Fruit fly (Drosophila melanogaster) whole organism, wandering third instar larva: ENCODE data around the gene CG14551.
A peak's percentile ranks its signal among the peaks of the same experiment; 100 is the strongest.

Experiments
- Abd-B ChIP-seq: fragments of >200 bp; optimal IDR thresholded peaks from 2 replicates; lab custom pipeline; 2017; ENCODE audit warnings: missing biosample characterization, missing genetic modification characterization
- CG32264 ChIP-seq: fragments of 200-800 bp; sonication (Bioruptor generic); optimal IDR thresholded peaks from 2 replicates; lab custom pipeline; 2016; ENCODE audit warnings: missing biosample characterization, missing genetic modification characterization
- CG9705 ChIP-seq: fragments of 200-800 bp; sonication (Bioruptor generic); optimal IDR thresholded peaks from 2 replicates; lab custom pipeline; 2018; ENCODE audit warnings: missing biosample characterization, mild to moderate bottlenecking, missing genetic modification characterization
- CrebA ChIP-seq: fragments of 200-800 bp; sonication (Bioruptor generic); optimal IDR thresholded peaks from 2 replicates; lab custom pipeline; 2016; ENCODE audit warnings: missing biosample characterization, mild to moderate bottlenecking, missing genetic modification characterization, borderline replicate concordance
- Dfd ChIP-seq: fragments of >200 bp; optimal IDR thresholded peaks from 2 replicates; lab custom pipeline; 2017; ENCODE audit warnings: missing biosample characterization, missing genetic modification characterization
- Dif ChIP-seq: fragments of 200-275, 200-300 bp; sonication (Bioruptor generic); optimal IDR thresholded peaks from 2 replicates; lab custom pipeline; 2018; ENCODE audit warnings: missing biosample characterization, missing genetic modification characterization; ENCODE audit not compliant: partially characterized antibody
- GATAd ChIP-seq: sonication (Bioruptor generic); optimal IDR thresholded peaks from 2 replicates; lab custom pipeline; 2016; ENCODE audit warnings: missing biosample characterization, missing genetic modification characterization
- HLH106 ChIP-seq: fragments of 200-800 bp; optimal IDR thresholded peaks from 3 replicates; lab custom pipeline; 2019; ENCODE audit warnings: missing biosample characterization, mild to moderate bottlenecking, missing genetic modification characterization, moderate library complexity
- Hnf4 ChIP-seq: fragments of 200-800 bp; sonication (Bioruptor generic); optimal IDR thresholded peaks from 2 replicates; lab custom pipeline; 2016; ENCODE audit warnings: missing biosample characterization, mild to moderate bottlenecking, missing genetic modification characterization
- Hr78 ChIP-seq: fragments of >200 bp; optimal IDR thresholded peaks from 2 replicates; lab custom pipeline; 2017; ENCODE audit warnings: missing biosample characterization, missing genetic modification characterization
- Hr83 ChIP-seq: fragments of 200-300 bp; sonication (Bioruptor generic); optimal IDR thresholded peaks from 2 replicates; lab custom pipeline; 2016; ENCODE audit warnings: missing biosample characterization, mild to moderate bottlenecking, missing genetic modification characterization, moderate library complexity; ENCODE audit not compliant: poor library complexity, severe bottlenecking
- Jra ChIP-seq: sonication (Bioruptor generic); optimal IDR thresholded peaks from 2 replicates; lab custom pipeline; 2016; ENCODE audit warnings: missing biosample characterization, missing genetic modification characterization
- Mio ChIP-seq: sonication (Bioruptor generic); optimal IDR thresholded peaks from 2 replicates; lab custom pipeline; 2016; ENCODE audit warnings: missing biosample characterization, missing genetic modification characterization
- Myc ChIP-seq: fragments of >200 bp; optimal IDR thresholded peaks from 2 replicates; lab custom pipeline; 2017
- N ChIP-seq: fragments of >200 bp; optimal IDR thresholded peaks from 2 replicates; lab custom pipeline; 2018; ENCODE audit warnings: missing biosample characterization, missing external identifiers, missing genetic modification characterization
- OdsH ChIP-seq: fragments of 200-800 bp; sonication (Bioruptor generic); optimal IDR thresholded peaks from 2 replicates; lab custom pipeline; 2016; ENCODE audit warnings: missing biosample characterization, mild to moderate bottlenecking, missing genetic modification characterization
- Rel ChIP-seq, 2 experiments: fragments of 200-800 bp; sonication (Bioruptor generic) in 1 of 2; optimal IDR thresholded peaks; 2 replicates in 1 of 2; 3 replicates in 1 of 2; lab custom pipeline; 2016 to 2019; ENCODE audit warnings: mild to moderate bottlenecking in 2 of 2, missing biosample characterization in 2 of 2, missing genetic modification characterization in 2 of 2, moderate library complexity in 1 of 2
- Sp1 ChIP-seq: fragments of 200-800 bp; sonication (Bioruptor generic); optimal IDR thresholded peaks from 3 replicates; lab custom pipeline; 2019; ENCODE audit warnings: missing biosample characterization, mild to moderate bottlenecking, missing genetic modification characterization, moderate library complexity
- Vsx2 ChIP-seq: fragments of 200-300, 225-300 bp; sonication (Bioruptor generic); optimal IDR thresholded peaks from 2 replicates; lab custom pipeline; 2018; ENCODE audit warnings: missing biosample characterization, missing genetic modification characterization; ENCODE audit not compliant: partially characterized antibody
- br ChIP-seq: fragments of 200-800 bp; sonication (Bioruptor generic); optimal IDR thresholded peaks from 2 replicates; lab custom pipeline; 2016; ENCODE audit warnings: missing biosample characterization, missing genetic modification characterization
- brk ChIP-seq: fragments of 200-800 bp; sonication (Bioruptor generic); optimal IDR thresholded peaks from 2 replicates; lab custom pipeline; 2016; ENCODE audit warnings: missing biosample characterization, mild to moderate bottlenecking, missing genetic modification characterization
- dl ChIP-seq, 2 experiments: fragments of 175-275, 200-275 bp in 1 of 2; fragments of 200-275 bp in 1 of 2; sonication (Bioruptor generic); optimal IDR thresholded peaks; lab custom pipeline; 2018; ENCODE audit warnings: mild to moderate bottlenecking in 2 of 2, missing biosample characterization in 2 of 2, missing genetic modification characterization in 2 of 2, moderate library complexity in 2 of 2; ENCODE audit not compliant: partially characterized antibody in 2 of 2, insufficient read depth in 1 of 2
- dmrt93B ChIP-seq: fragments of 200-800 bp; sonication (Bioruptor generic); optimal IDR thresholded peaks from 2 replicates; lab custom pipeline; 2018; ENCODE audit warnings: missing biosample characterization, mild to moderate bottlenecking, missing genetic modification characterization
- dsf ChIP-seq: sonication (Bioruptor generic); optimal IDR thresholded peaks from 2 replicates; lab custom pipeline; 2016; ENCODE audit warnings: missing biosample characterization, missing genetic modification characterization, borderline replicate concordance
- ey ChIP-seq: fragments of 200-800 bp; sonication (Bioruptor generic); optimal IDR thresholded peaks from 2 replicates; lab custom pipeline; 2016; ENCODE audit warnings: missing biosample characterization, missing genetic modification characterization
- foxo ChIP-seq, 2 experiments: fragments of 200-800 bp; sonication (Bioruptor generic); optimal IDR thresholded peaks; 2 replicates in 1 of 2; 3 replicates in 1 of 2; lab custom pipeline; 2016 to 2017; ENCODE audit warnings: missing biosample characterization in 2 of 2, missing genetic modification characterization in 2 of 2
- fru ChIP-seq: fragments of 200-800 bp; sonication (Bioruptor generic); optimal IDR thresholded peaks from 3 replicates; lab custom pipeline; 2016; ENCODE audit warnings: missing biosample characterization, mild to moderate bottlenecking, missing genetic modification characterization
- h ChIP-seq: fragments of 200-800 bp; sonication (Bioruptor generic); optimal IDR thresholded peaks from 3 replicates; lab custom pipeline; 2016; ENCODE audit warnings: missing biosample characterization, mild to moderate bottlenecking, missing genetic modification characterization
- jim ChIP-seq: fragments of 175-275, 200-325 bp; sonication (Bioruptor generic); optimal IDR thresholded peaks from 2 replicates; lab custom pipeline; 2016; ENCODE audit warnings: missing biosample characterization, mild to moderate bottlenecking, missing genetic modification characterization
- lola ChIP-seq: fragments of >200 bp; optimal IDR thresholded peaks from 2 replicates; lab custom pipeline; 2017; ENCODE audit warnings: missing biosample characterization, missing genetic modification characterization
- pan ChIP-seq: fragments of >200 bp; optimal IDR thresholded peaks from 2 replicates; lab custom pipeline; 2017
- psq ChIP-seq: fragments of 200-800 bp; sonication (Bioruptor generic); optimal IDR thresholded peaks from 3 replicates; lab custom pipeline; 2017; ENCODE audit warnings: missing biosample characterization, mild to moderate bottlenecking, missing genetic modification characterization, moderate library complexity
- rgr ChIP-seq: fragments of 200-800 bp; sonication (Bioruptor generic); optimal IDR thresholded peaks from 3 replicates; lab custom pipeline; 2016; ENCODE audit warnings: missing biosample characterization, mild to moderate bottlenecking, missing genetic modification characterization
- sage ChIP-seq: fragments of 200-800 bp; sonication (Bioruptor generic); optimal IDR thresholded peaks from 2 replicates; lab custom pipeline; 2016; ENCODE audit warnings: missing biosample characterization, mild to moderate bottlenecking, missing genetic modification characterization
- sv ChIP-seq: fragments of 200-800 bp; sonication (Bioruptor generic); optimal IDR thresholded peaks from 3 replicates; lab custom pipeline; 2016; ENCODE audit warnings: missing biosample characterization, missing genetic modification characterization
- tai ChIP-seq: sonication (Bioruptor generic); optimal IDR thresholded peaks from 2 replicates; lab custom pipeline; 2016; ENCODE audit warnings: missing biosample characterization, missing genetic modification characterization
- usp ChIP-seq: fragments of >200 bp; optimal IDR thresholded peaks from 2 replicates; lab custom pipeline; 2017; ENCODE audit warnings: missing biosample characterization, missing genetic modification characterization
- woc ChIP-seq: sonication (Bioruptor generic); optimal IDR thresholded peaks from 2 replicates; lab custom pipeline; 2016; ENCODE audit warnings: missing biosample characterization, mild to moderate bottlenecking, missing genetic modification characterization

Gene CG14551

DNA sequence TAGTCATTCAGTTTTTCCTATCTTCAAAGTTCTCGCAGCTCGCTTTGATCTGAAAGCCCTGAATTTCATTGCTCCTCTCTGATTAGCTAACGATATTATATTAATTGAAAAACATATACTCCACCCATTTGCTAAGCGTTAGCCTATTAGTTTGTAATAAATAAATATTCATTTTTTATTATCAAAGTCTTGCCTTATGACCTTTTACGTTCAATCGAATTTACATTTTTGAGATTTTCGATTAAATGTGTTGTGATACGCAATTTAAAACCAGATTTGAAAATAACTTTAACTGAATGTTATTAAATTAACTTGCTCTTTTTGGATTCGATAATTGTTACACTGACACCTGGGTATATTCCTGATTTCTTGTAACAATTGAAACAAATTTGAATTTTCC, at the start of gene CG14551:
Gene CG14551, minus strand, starts transcription at position 101 of the 400 bp plus-strand sequence.
- TF ChIP-seq psq (no peak), Mio (GFP tag; lab: Kevin White, UChicago) (no peak), OdsH (GFP tag; lab: Kevin White, UChicago) (no peak), jim (no peak), rgr (GFP tag; lab: Kevin White, UChicago) (no peak), br (GFP tag; lab: Kevin White, UChicago) (no peak), Dfd (GFP tag; lab: Kevin White, UChicago) (no peak), h (GFP tag; lab: Kevin White, UChicago) (no peak), Myc (no peak), fru (no peak), N (no peak)
- TF ChIP-seq, all 38 proteins: peak for 0

DNA sequence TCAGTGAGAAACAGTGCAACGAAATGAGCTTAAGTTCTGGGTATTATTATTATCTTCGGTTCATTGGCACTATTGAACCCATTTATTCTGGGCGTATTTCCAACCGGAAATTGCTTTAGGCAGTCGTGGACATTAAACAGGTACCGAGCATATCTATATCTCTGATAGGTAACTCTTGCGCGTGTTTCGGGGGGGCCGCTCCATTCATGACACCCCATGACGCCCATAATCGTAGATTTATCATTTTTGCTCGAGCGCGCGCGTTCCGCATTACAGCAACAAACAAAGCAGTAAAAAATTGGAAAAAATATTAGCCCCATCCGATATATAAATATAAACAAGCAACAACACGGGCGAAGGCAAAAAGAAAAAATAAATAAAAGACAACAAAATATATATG, 45.6 kb upstream of the CG14551 start:
- TF ChIP-seq h (GFP tag; lab: Kevin White, UChicago), result peak; percentile 37
- TF ChIP-seq dmrt93B (GFP tag; lab: Kevin White, UChicago), result no peak

DNA sequence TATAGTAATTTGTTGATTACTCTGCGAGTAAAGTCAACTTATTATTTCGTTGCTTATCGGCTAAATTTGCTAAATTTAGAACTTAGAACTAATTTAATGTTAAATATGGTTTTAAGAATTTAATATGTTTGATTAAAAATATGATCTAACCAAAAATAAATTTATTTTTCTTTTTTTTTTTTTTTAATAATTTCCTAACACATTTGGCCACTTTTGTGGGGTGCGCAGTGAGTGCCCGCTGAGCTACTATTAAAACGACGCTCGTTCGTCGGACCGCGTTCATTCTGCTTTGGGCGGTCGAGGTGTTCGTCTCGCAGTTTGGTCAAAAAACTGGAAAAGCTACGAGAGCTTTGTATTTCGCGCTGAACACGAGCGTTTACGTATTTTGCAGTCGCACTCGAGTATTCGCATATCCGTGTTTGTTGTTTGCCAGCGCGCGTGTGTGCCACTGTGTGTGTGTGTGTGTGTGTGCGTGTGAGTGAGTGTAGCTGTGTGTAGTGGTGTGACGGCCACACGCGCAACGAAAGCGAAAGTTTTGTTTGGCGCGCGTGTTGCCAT, 43.9 kb upstream of the CG14551 start, which contains the start of gene Cipc:
Gene Cipc, plus strand, starts transcription at position 274 of the 558 bp plus-strand sequence.
- TF ChIP-seq OdsH (GFP tag; lab: Kevin White, UChicago), result peak; percentile 46
- TF ChIP-seq dmrt93B (GFP tag; lab: Kevin White, UChicago), result peak; percentile 57
- peak; percentile 32 for TF ChIP-seq psq
- no peak for TF ChIP-seq Myc
- TF ChIP-seq Abd-B (GFP tag; lab: Kevin White, UChicago), result no peak
- TF ChIP-seq jim, result no peak
- no peak for TF ChIP-seq dsf (GFP tag; lab: Kevin White, UChicago)
- peak; percentile 21 for TF ChIP-seq Dif
- no peak for TF ChIP-seq tai
- peak; percentile 76 for TF ChIP-seq sage (GFP tag; lab: Kevin White, UChicago)
- no peak for TF ChIP-seq N
- TF ChIP-seq Hr78, result no peak
- peak; percentile 5 for TF ChIP-seq sv (GFP tag; lab: Kevin White, UChicago)
- no peak for TF ChIP-seq CG32264
- TF ChIP-seq woc (GFP tag; lab: Kevin White, UChicago), result peak; percentile 42
- no peak for TF ChIP-seq Rel (GFP tag; optimal IDR thresholded peaks at IDR 0.05; lab: Kevin White, UChicago)
- peak; percentile 54 for TF ChIP-seq Rel (tag; optimal IDR thresholded peaks at IDR 0.05; lab: Kevin White, UChicago)
- TF ChIP-seq CrebA (GFP tag; lab: Kevin White, UChicago), result no peak
- TF ChIP-seq Mio (GFP tag; lab: Kevin White, UChicago), result no peak
- peak in 1 of 2 experiments; percentile 27 for TF ChIP-seq dl (GFP tag; optimal IDR thresholded peaks at IDR 0.05; lab: Kevin White, UChicago; ENCODE audit: insufficient read depth in 1 of 2, partially characterized antibody in 2 of 2)
- TF ChIP-seq HLH106, result peak; percentile 67
- peak; percentile 17 for TF ChIP-seq Jra (GFP tag; lab: Kevin White, UChicago)
- TF ChIP-seq Vsx2 (GFP tag; lab: Kevin White, UChicago), result peak; percentile 80
- TF ChIP-seq GATAd (GFP tag; lab: Kevin White, UChicago), result no peak
- TF ChIP-seq usp (GFP tag; lab: Kevin White, UChicago), result no peak
- peak; percentile 37 for TF ChIP-seq fru
- TF ChIP-seq foxo (GFP tag; optimal IDR thresholded peaks at IDR 0.05; lab: Kevin White, UChicago), result peak in 1 of 2 experiments; percentile 74
- TF ChIP-seq Dfd (GFP tag; lab: Kevin White, UChicago), result peak; percentile 89
- TF ChIP-seq pan (lab: Kevin White, UChicago), result no peak
- TF ChIP-seq h (GFP tag; lab: Kevin White, UChicago), result peak; percentile 93
- peak; percentile 19 for TF ChIP-seq brk (GFP tag; lab: Kevin White, UChicago)
- TF ChIP-seq ey (GFP tag; lab: Kevin White, UChicago), result peak; percentile 12
- peak; percentile 45 for TF ChIP-seq br (GFP tag; lab: Kevin White, UChicago)
- TF ChIP-seq Hr83 (GFP tag; lab: Kevin White, UChicago), result peak; percentile 29
- TF ChIP-seq Hnf4, result peak; percentile 52
- no peak for TF ChIP-seq CG9705 (GFP tag; lab: Kevin White, UChicago)
- no peak for TF ChIP-seq lola (GFP tag; lab: Kevin White, UChicago)
- peak; percentile 71 for TF ChIP-seq Sp1
- TF ChIP-seq rgr (GFP tag; lab: Kevin White, UChicago), result peak; percentile 51
